Fruit fly (Drosophila melanogaster) Kc167 (cell line): ENCODE results near the gene bdl.

Source experiments
- Myc ChIP-seq: fragments of >200 bp; optimal IDR thresholded peaks from 2 replicates; lab custom pipeline; 2017; ENCODE audit warnings: missing external identifiers
- Sin3A ChIP-seq: fragments of >200 bp; optimal IDR thresholded peaks from 2 replicates; lab custom pipeline; 2018; ENCODE audit warnings: missing external identifiers
- h ChIP-seq: fragments of >200 bp; optimal IDR thresholded peaks from 3 replicates; lab custom pipeline; 2018; ENCODE audit warnings: missing external identifiers
- psq ChIP-seq: fragments of >200 bp; optimal IDR thresholded peaks from 2 replicates; lab custom pipeline; 2017; ENCODE audit warnings: missing external identifiers
- ttk ChIP-seq: sonication (Bioruptor generic); optimal IDR thresholded peaks from 2 replicates; lab custom pipeline; 2017; ENCODE audit warnings: missing external identifiers

dm6 chr2L:4368553-4369268 lies 44.4 kb downstream of the bdl start:
- TF ChIP-seq Myc (lab: Kevin White, UChicago) (no peak), Sin3A (lab: Kevin White, UChicago) (no peak), ttk (no peak), h (no peak), psq (lab: Kevin White, UChicago) (no peak)
